Worm (Caenorhabditis elegans): ENCODE measurements around the gene ptr-22.

DNA sequence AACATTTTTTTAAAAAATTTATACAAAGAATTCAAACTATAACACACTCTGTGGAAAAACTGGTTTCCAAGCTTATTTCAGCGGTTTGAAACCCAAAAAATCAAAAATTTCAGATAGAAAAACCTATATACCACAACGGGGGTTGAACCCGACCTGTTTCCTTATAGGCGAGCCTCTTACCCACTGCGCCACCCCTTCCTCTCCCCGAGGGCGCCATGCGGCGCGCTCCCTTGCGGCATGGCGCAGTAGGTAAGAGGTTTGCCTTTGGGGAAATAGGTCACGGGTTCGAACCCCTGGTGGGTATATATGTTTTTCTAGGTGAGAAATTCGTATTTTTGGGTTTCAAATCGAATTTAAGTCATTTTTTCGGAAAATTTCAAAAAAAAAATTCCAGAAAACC is 18.1 kb downstream of the ptr-22 start:
- TF ChIP-seq elt-2 (tag; optimal IDR thresholded peaks at IDR 0.05) = no peak
- no peak for TF ChIP-seq ztf-11 (tag; optimal IDR thresholded peaks at IDR 0.05)
- TF ChIP-seq elt-3 (tag; optimal IDR thresholded peaks at IDR 0.05) = no peak
- TF ChIP-seq nfya-1 (tag; optimal IDR thresholded peaks at IDR 0.05; ENCODE audit: insufficient read depth) = no peak
